Worm (Caenorhabditis elegans) whole organism, midembryonic: ENCODE data around the gene Y75D11A.3.

Experiments
- cog-1 ChIP-seq: sonication (generic microtip); optimal IDR thresholded peaks from 2 replicates; lab custom pipeline; 2016; ENCODE audit warnings: missing genetic modification characterization, missing compliant biosample characterization
- flt-1 ChIP-seq: fragments of 200-800 bp; sonication (Bioruptor generic); IDR thresholded peaks from 2 replicates; pipeline ENCODE4 v1.3.6; 2022; ENCODE audit warnings: missing genetic modification characterization, missing compliant biosample characterization
- klf-2 ChIP-seq: fragments of 200-800 bp; sonication (Bioruptor generic); conservative IDR thresholded peaks from 2 replicates; pipeline ENCODE4 v1.3.6; 2022; ENCODE audit warnings: missing genetic modification reagents, missing genetic modification characterization, missing compliant biosample characterization
- med-1 ChIP-seq: sonication (generic microtip); optimal IDR thresholded peaks from 2 replicates; lab custom pipeline; 2017; ENCODE audit warnings: missing genetic modification characterization, mild to moderate bottlenecking, missing compliant biosample characterization, antibody characterized with exemption, missing genetic modification reagents; ENCODE audit not compliant: insufficient read depth
- ztf-23 ChIP-seq: fragments of 200-800 bp; sonication (Bioruptor generic); IDR thresholded peaks from 2 replicates; pipeline ENCODE4 v1.3.6; 2022; ENCODE audit warnings: missing genetic modification reagents, missing genetic modification characterization, missing compliant biosample characterization
- ztf-29 ChIP-seq: fragments of 200-800 bp; sonication (Bioruptor generic); IDR thresholded peaks from 2 replicates; pipeline ENCODE4 v1.3.6; 2022; ENCODE audit warnings: missing genetic modification reagents, missing genetic modification characterization, missing compliant biosample characterization

- no peak for TF ChIP-seq med-1 (GFP tag; lab: Kevin White, UChicago)
- no peak for TF ChIP-seq ztf-29 (GFP tag; lab: Robert Waterston, UW)
- no peak for TF ChIP-seq klf-2
- no peak for TF ChIP-seq cog-1 (tag; lab: Kevin White, UChicago)
- TF ChIP-seq ztf-23 (GFP tag; lab: Robert Waterston, UW) = no peak
- no peak for TF ChIP-seq flt-1 (GFP tag; lab: Robert Waterston, UW)
These were observed 39.7 kb upstream of the Y75D11A.3 start for ce11 chrX:1785692-1786091.
